Worm (Caenorhabditis elegans): ENCODE data around the gene slc-28.2.

Gene slc-28.2

DNA sequence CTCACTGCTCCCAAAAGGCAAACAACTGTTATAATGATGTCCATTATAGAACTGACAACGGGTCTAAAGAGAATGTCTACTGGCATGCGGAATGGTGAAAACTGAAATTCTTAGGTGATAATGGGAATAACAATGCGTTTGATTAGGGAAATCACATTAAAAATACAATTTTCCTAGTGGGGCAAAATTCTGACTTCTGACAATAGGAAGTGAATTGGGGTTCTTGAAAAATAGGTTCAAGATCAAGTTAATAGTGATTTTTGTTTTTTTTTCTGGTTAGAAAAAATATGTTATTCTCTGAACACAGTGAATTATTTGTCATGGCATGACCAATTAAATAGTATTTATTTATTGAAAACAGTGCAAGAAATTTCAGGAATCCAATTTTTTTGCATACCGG, 26.8 kb downstream of the slc-28.2 start, which contains the start of gene srbc-32:
srbc-32 (minus strand) TSS at position 101 of the 400 bp plus-strand sequence.
- TF ChIP-seq nhr-80 (tag; optimal IDR thresholded peaks at IDR 0.05) (no peak), C06A6.2 (GFP tag; conservative IDR thresholded peaks at IDR 0.05) (no peak), F55B11.4 (tag; optimal IDR thresholded peaks at IDR 0.05; ENCODE audit: borderline replicate concordance, insufficient read depth) (no peak), sdz-38 (tag; optimal IDR thresholded peaks at IDR 0.05) (no peak), mes-4 (tag; optimal IDR thresholded peaks at IDR 0.05) (no peak), lin-54 (GFP tag; optimal IDR thresholded peaks at IDR 0.05) (no peak), egl-18 (GFP tag; IDR thresholded peaks at IDR 0.05) (no peak), efl-1 (GFP tag; optimal IDR thresholded peaks at IDR 0.05) (no peak), hlh-12 (tag; optimal IDR thresholded peaks at IDR 0.05) (no peak), madf-10 (tag; optimal IDR thresholded peaks at IDR 0.05) (no peak), ama-1 (optimal IDR thresholded peaks at IDR 0.05) (no peak), ama-1 (GFP tag; optimal IDR thresholded peaks at IDR 0.05) (no peak), pha-4 (tag; optimal IDR thresholded peaks at IDR 0.05) (no peak), gei-17 (GFP tag; optimal IDR thresholded peaks at IDR 0.05) (no peak), nfya-2 (GFP tag; IDR thresholded peaks at IDR 0.05) (no peak), egl-44 (GFP tag; IDR thresholded peaks at IDR 0.05) (no peak), tlf-1 (GFP tag; optimal IDR thresholded peaks at IDR 0.05) (no peak), bed-2 (GFP tag; IDR thresholded peaks at IDR 0.05) (no peak), cebp-2 (GFP tag; IDR thresholded peaks at IDR 0.05) (no peak), chd-7 (tag; optimal IDR thresholded peaks at IDR 0.05) (no peak)

- TF ChIP-seq ztf-6 (GFP tag; IDR thresholded peaks at IDR 0.05): no peak
- no peak for TF ChIP-seq lin-26 (GFP tag; IDR thresholded peaks at IDR 0.05)
- TF ChIP-seq ZK185.1 (tag; optimal IDR thresholded peaks at IDR 0.05; ENCODE audit: poor library complexity, severe bottlenecking): no peak
- TF ChIP-seq rcor-1 (GFP tag; IDR thresholded peaks at IDR 0.05): no peak
- no peak for TF ChIP-seq lag-1 (GFP tag; IDR thresholded peaks at IDR 0.05)
- no peak for TF ChIP-seq C17E4.6 (GFP tag; IDR thresholded peaks at IDR 0.05)
- no peak for TF ChIP-seq Y53G8AR.9 (GFP tag; conservative IDR thresholded peaks at IDR 0.05)
- no peak for TF ChIP-seq snpc-1.3 (tag; optimal IDR thresholded peaks at IDR 0.05; ENCODE audit: insufficient read depth)
These were observed 30.4 kb downstream of the slc-28.2 start, which contains the start of gene srbc-36 for ce11 chrV:3490435-3490834. Gene srbc-36, minus strand, starts transcription at chrV:3490535.

ce11 chrV:3496880-3497279, 36.9 kb downstream of the slc-28.2 start, which contains the start of gene C07G3.15:
Gene C07G3.15, minus strand, starts transcription at chrV:3496980.
- TF ChIP-seq egl-44 (GFP tag; IDR thresholded peaks at IDR 0.05) (no peak), snpc-3.4 (tag; optimal IDR thresholded peaks at IDR 0.05) (no peak), T26A5.8 (tag; optimal IDR thresholded peaks at IDR 0.05) (no peak), F33H1.4 (GFP tag; IDR thresholded peaks at IDR 0.05) (no peak), ztf-26 (tag; optimal IDR thresholded peaks at IDR 0.05) (no peak), xnd-1 (tag; optimal IDR thresholded peaks at IDR 0.05) (no peak), F49E8.2 (tag; optimal IDR thresholded peaks at IDR 0.05; ENCODE audit: insufficient read depth) (no peak), nfya-2 (GFP tag; IDR thresholded peaks at IDR 0.05) (no peak), B0261.1 (tag; optimal IDR thresholded peaks at IDR 0.05) (no peak), Y53G8AR.9 (GFP tag; conservative IDR thresholded peaks at IDR 0.05) (no peak)

- TF ChIP-seq mes-4 (tag; optimal IDR thresholded peaks at IDR 0.05): no peak
- no peak for TF ChIP-seq zfh-2 (GFP tag; conservative IDR thresholded peaks at IDR 0.05)
- no peak for TF ChIP-seq B0019.2 (GFP tag; conservative IDR thresholded peaks at IDR 0.05)
- no peak for TF ChIP-seq ama-1 (optimal IDR thresholded peaks at IDR 0.05)
- no peak for TF ChIP-seq ama-1 (GFP tag; optimal IDR thresholded peaks at IDR 0.05)
These were observed 42.0 kb downstream of the slc-28.2 start, which contains the start of the genes C07G3.8 and C07G3.10 for ce11 chrV:3502038-3502437. Gene C07G3.8, minus strand, starts transcription at chrV:3502138. Gene C07G3.10, plus strand, starts transcription at chrV:3502307.

Measured in whole organism, young adult.